Fruit fly (Drosophila melanogaster) whole organism, adult: ENCODE results near the gene Klp10A.

Experiments used
- CG11617 ChIP-seq: fragments of 200-800 bp; sonication (Bioruptor generic); optimal IDR thresholded peaks from 2 replicates; lab custom pipeline; 2017; ENCODE audit warnings: mild to moderate bottlenecking, missing biosample characterization, missing genetic modification reagents, missing genetic modification characterization
- CG12768 ChIP-seq: fragments of 200-800 bp; sonication (Bioruptor generic); optimal IDR thresholded peaks from 2 replicates; lab custom pipeline; 2017; ENCODE audit warnings: missing biosample characterization, missing genetic modification characterization, mild to moderate bottlenecking, moderate library complexity, missing genetic modification reagents
- CG14711 ChIP-seq: fragments of 200-800 bp; sonication (Bioruptor generic); optimal IDR thresholded peaks from 2 replicates; lab custom pipeline; 2018; ENCODE audit warnings: missing biosample characterization, mild to moderate bottlenecking, missing genetic modification characterization, moderate library complexity
- CG1620 ChIP-seq: fragments of 200-800 bp; sonication (Bioruptor generic); optimal IDR thresholded peaks from 2 replicates; lab custom pipeline; 2016; ENCODE audit warnings: missing biosample characterization, missing genetic modification characterization
- CG5204 ChIP-seq: fragments of 200-800 bp; sonication (Bioruptor generic); optimal IDR thresholded peaks from 2 replicates; lab custom pipeline; 2016; ENCODE audit warnings: missing biosample characterization, missing genetic modification characterization
- Clk ChIP-seq: fragments of 200-800 bp; sonication (Bioruptor generic); optimal IDR thresholded peaks from 2 replicates; lab custom pipeline; 2017; ENCODE audit warnings: missing biosample characterization, missing genetic modification characterization
- Crg-1 ChIP-seq: fragments of 200-800 bp; sonication (Bioruptor generic); optimal IDR thresholded peaks from 2 replicates; lab custom pipeline; 2016; ENCODE audit warnings: missing biosample characterization, missing genetic modification characterization
- Hr96 ChIP-seq: fragments of 200-800 bp; sonication (Bioruptor generic); optimal IDR thresholded peaks from 2 replicates; lab custom pipeline; 2016; ENCODE audit warnings: missing biosample characterization, missing genetic modification characterization
- Mnt ChIP-seq: fragments of 200-800 bp; sonication (Bioruptor generic); optimal IDR thresholded peaks from 2 replicates; lab custom pipeline; 2016; ENCODE audit warnings: missing biosample characterization, mild to moderate bottlenecking, missing genetic modification characterization
- bab1 ChIP-seq: fragments of 200-800 bp; sonication (Bioruptor generic); optimal IDR thresholded peaks from 3 replicates; lab custom pipeline; 2019; ENCODE audit warnings: missing biosample characterization, mild to moderate bottlenecking, missing genetic modification characterization, moderate library complexity
- cic ChIP-seq: fragments of 200-800 bp; sonication (Bioruptor generic); optimal IDR thresholded peaks from 2 replicates; lab custom pipeline; 2017; ENCODE audit warnings: missing biosample characterization, mild to moderate bottlenecking, missing genetic modification characterization, moderate library complexity
- cnc ChIP-seq, 2 experiments: fragments of >200 bp; optimal IDR thresholded peaks; 2 replicates each; lab custom pipeline; 2017
- kay ChIP-seq: fragments of 200-800 bp; sonication (Bioruptor generic); peaks from one replicate; lab custom pipeline; 2016; ENCODE audit warnings: missing biosample characterization, missing genetic modification characterization, borderline replicate concordance
- ovo ChIP-seq: fragments of 200-800 bp; sonication (Bioruptor generic); optimal IDR thresholded peaks from 2 replicates; lab custom pipeline; 2016; ENCODE audit warnings: missing biosample characterization, missing genetic modification characterization
- pad ChIP-seq: fragments of 200-800 bp; sonication (Bioruptor generic); optimal IDR thresholded peaks from 3 replicates; lab custom pipeline; 2017; ENCODE audit warnings: missing biosample characterization, missing genetic modification characterization, mild to moderate bottlenecking, moderate library complexity, missing genetic modification reagents
- tj ChIP-seq: fragments of 200-800 bp; sonication (Bioruptor generic); optimal IDR thresholded peaks from 3 replicates; lab custom pipeline; 2017; ENCODE audit warnings: missing biosample characterization, mild to moderate bottlenecking, missing genetic modification characterization, moderate library complexity
- toe ChIP-seq: fragments of 200-800 bp; sonication (Bioruptor generic); optimal IDR thresholded peaks from 2 replicates; lab custom pipeline; 2016; ENCODE audit warnings: missing biosample characterization, missing genetic modification characterization

The Klp10A gene

DNA sequence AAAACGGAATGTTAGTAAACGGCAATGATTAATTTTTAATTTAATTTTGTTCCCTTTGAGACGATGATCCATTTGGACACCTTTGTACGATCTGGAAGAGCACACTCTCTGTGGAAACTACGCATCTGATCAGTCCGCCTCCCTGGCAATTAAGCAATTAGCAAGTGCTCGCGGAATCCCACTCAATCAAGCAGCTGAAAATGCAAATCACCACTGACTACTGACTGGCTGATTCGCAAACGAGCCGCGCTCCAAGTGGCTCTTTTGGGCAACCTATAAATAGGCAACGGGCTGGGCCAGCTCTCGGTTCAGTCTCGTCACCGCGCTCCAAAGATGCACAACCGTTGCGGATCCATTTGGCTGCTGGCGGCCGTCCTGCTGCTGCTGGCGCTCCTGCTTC lies 6.9 kb upstream of the Klp10A start, which contains the start of gene CG15201:
CG15201 (plus strand) TSS at position 301 of the 400 bp plus-strand sequence.
- TF ChIP-seq bab1 (no peak), cic (no peak), CG14711 (tag; lab: Kevin White, UChicago) (no peak), cnc (optimal IDR thresholded peaks at IDR 0.05; lab: Kevin White, UChicago) (no peak), CG11617 (GFP tag; lab: Kevin White, UChicago) (no peak), CG1620 (no peak), toe (no peak), pad (GFP tag; lab: Kevin White, UChicago) (no peak), tj (GFP tag; lab: Kevin White, UChicago) (no peak), Clk (GFP tag; lab: Kevin White, UChicago) (no peak)

dm6 chrX:11141785-11142591 lies 5.1 kb upstream of the Klp10A start, which contains the start of the genes CG15199 and CG15202:
TSS of gene CG15199 (minus strand) at chrX:11141835.
TSS of gene CG15202 (plus strand) at chrX:11142541.
- TF ChIP-seq Mnt (GFP tag; lab: Kevin White, UChicago) = peak; percentile 11
- TF ChIP-seq kay = no peak
- no peak for TF ChIP-seq Clk (GFP tag; lab: Kevin White, UChicago)
- TF ChIP-seq Hr96 = peak; percentile 44
- no peak for TF ChIP-seq CG14711 (tag; lab: Kevin White, UChicago)
- no peak for TF ChIP-seq tj (GFP tag; lab: Kevin White, UChicago)
- TF ChIP-seq CG5204 (GFP tag; lab: Kevin White, UChicago) = peak; percentile 19

dm6 chrX:11140163-11140562 lies 3.2 kb upstream of the Klp10A start, which contains the start of gene ssp7:
TSS of gene ssp7 (minus strand) at chrX:11140263.
- no peak for TF ChIP-seq toe
- TF ChIP-seq Clk (GFP tag; lab: Kevin White, UChicago) = no peak
- TF ChIP-seq Hr96 = no peak
- TF ChIP-seq Mnt (GFP tag; lab: Kevin White, UChicago) = no peak
- no peak for TF ChIP-seq Crg-1 (GFP tag; lab: Kevin White, UChicago)
- no peak for TF ChIP-seq kay

dm6 chrX:11137566-11138186 lies 758 bp upstream of the Klp10A start, which contains the start of gene CDK2AP1:
TSS of gene CDK2AP1 (plus strand) at chrX:11137859.
- TF ChIP-seq toe (peak; percentile 32), Clk (GFP tag; lab: Kevin White, UChicago) (no peak), Mnt (GFP tag; lab: Kevin White, UChicago) (peak; percentile 51), bab1 (peak; percentile 49)

- TF ChIP-seq bab1 = no peak
- no peak for TF ChIP-seq CG14711 (tag; lab: Kevin White, UChicago)
- peak; percentile 33 for TF ChIP-seq ovo (GFP tag; lab: Kevin White, UChicago)
- no peak for TF ChIP-seq Hr96
- TF ChIP-seq CG1620 = peak; percentile 23
- no peak for TF ChIP-seq Crg-1 (GFP tag; lab: Kevin White, UChicago)
- TF ChIP-seq tj (GFP tag; lab: Kevin White, UChicago) = no peak
- TF ChIP-seq CG11617 (GFP tag; lab: Kevin White, UChicago) = no peak
- TF ChIP-seq toe = no peak
- TF ChIP-seq CG5204 (GFP tag; lab: Kevin White, UChicago) = no peak
Measured at dm6 chrX:11135840-11136586, 905 bp downstream of the Klp10A start.

DNA sequence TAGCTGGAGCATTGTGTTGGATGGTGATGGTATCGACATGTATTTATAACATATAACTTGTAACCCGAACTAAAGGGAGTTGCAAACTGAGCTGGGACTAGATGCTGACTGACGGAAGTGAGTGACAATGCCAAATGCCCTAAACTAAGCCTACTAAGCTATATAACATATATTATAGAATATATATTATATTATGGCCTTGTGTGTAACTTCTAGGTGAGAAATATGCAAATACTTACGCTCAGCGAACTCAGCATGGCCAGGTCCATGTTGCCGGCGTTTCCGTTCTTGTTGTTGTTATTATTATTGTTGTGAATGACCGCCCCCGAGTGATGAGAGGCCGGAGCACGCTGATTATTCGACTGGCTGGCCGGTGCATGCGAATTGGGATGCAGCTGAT lies 4.6 kb downstream of the Klp10A start, which contains the start of gene CG44385:
CG44385 (minus strand) TSS at position 101 of the 400 bp plus-strand sequence.
- TF ChIP-seq Mnt (GFP tag; lab: Kevin White, UChicago) (no peak), CG5204 (GFP tag; lab: Kevin White, UChicago) (no peak), ovo (GFP tag; lab: Kevin White, UChicago) (no peak), CG12768 (GFP tag; lab: Kevin White, UChicago) (no peak)

DNA sequence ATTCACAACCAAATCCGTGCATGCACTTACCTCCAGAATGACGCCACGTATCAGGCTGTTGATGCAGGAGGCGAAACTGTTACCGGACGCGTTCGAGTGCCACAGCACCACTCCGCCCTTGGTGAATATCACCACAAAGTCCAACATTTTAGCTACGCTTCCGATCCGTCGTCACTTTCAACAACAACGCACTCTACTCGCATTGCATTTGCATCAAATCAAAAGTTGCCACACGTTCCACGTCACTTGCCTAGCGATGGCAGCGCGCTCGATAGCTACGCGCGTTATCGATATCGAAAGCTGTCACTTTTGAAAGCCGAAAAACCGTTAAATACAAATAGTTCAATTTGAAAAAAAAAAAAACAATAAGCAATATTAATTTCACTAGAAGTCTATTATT lies 8.1 kb downstream of the Klp10A start, which contains the start of gene SrpRalpha:
SrpRalpha (minus strand) TSS at position 260 of the 400 bp plus-strand sequence.
- TF ChIP-seq bab1 = peak; percentile 9
- no peak for TF ChIP-seq CG11617 (GFP tag; lab: Kevin White, UChicago)
